In the genomic region with DNA sequence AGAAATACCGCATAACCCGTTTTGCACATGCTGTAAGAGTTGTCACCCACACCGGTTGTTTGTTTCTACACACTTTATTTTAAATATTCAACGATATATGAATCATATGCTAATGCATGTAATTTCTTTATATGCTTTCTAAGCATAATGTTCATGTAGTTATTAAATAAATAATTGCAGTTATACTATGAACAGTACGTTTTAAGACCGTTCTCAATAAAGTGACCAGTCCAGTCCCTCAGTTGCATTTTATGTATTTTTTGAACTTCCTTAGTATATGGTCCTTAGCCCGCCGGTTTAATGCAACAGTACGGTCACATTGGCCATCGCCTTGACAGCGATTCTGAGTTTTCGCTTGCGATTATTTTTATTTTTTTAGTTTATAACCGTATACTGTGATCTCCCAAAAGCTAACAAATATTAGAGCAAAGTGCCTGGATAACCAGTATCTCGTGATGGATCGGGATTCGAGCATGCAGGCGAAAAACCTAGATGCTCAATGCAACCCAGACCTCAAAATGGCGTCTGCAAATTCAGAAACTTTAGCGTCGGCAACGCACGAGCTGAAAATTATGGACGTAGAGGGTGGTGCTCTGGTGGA, we compare ENCODE assay signal across 1 fruit fly cellular context.
TF ChIP-seq lines count a peak whose summit lies in the region.

Gene Ravus (minus strand): TSS at position 1 of the 601 bp plus-strand sequence.

TF ChIP-seq in whole organism, embryonic, 481 proteins besides CTCF, POLR2A, EP300 and RAD21 (continued from another document and continues in another):
- TF ChIP-seq CG32532 (GFP tag; IDR thresholded peaks at IDR 0.05; lab: Robert Waterston, UW) (peak; percentile 53), chn (GFP tag; optimal IDR thresholded peaks at IDR 0.05; lab: Kevin White, UChicago) (no peak), CG18262 (tag; optimal IDR thresholded peaks at IDR 0.05; lab: Kevin White, UChicago) (no peak), pum (GFP tag; optimal IDR thresholded peaks at IDR 0.05; lab: Kevin White, UChicago) (peak; percentile 33), CG30403 (GFP tag; optimal IDR thresholded peaks at IDR 0.05; lab: Kevin White, UChicago) (peak; percentile 64), trem (tag; optimal IDR thresholded peaks at IDR 0.05; lab: Kevin White, UChicago) (peak; percentile 57), CG2712 (tag; optimal IDR thresholded peaks at IDR 0.05; lab: Kevin White, UChicago) (peak; percentile 67), CG12744 (GFP tag; optimal IDR thresholded peaks at IDR 0.05; lab: Kevin White, UChicago) (peak; percentile 58), Atf6 (GFP tag; IDR thresholded peaks at IDR 0.05; lab: Robert Waterston, UW) (no peak), dm (GFP tag; optimal IDR thresholded peaks at IDR 0.05; lab: Kevin White, UChicago) (peak; percentile 45), Bdp1 (GFP tag; optimal IDR thresholded peaks at IDR 0.05; lab: Kevin White, UChicago) (no peak), CG11456 (GFP tag; IDR thresholded peaks at IDR 0.05; lab: Robert Waterston, UW) (0 out of 3 replicates have a peak, but pooled peaks have one; percentile 55), pho (GFP tag; optimal IDR thresholded peaks at IDR 0.05; lab: Kevin White, UChicago) (peak; percentile 56), CG11398 (GFP tag; optimal IDR thresholded peaks at IDR 0.05; lab: Kevin White, UChicago) (no peak), Kr (GFP tag; optimal IDR thresholded peaks at IDR 0.05; lab: Kevin White, UChicago) (no peak), nom (GFP tag; optimal IDR thresholded peaks at IDR 0.05; lab: Kevin White, UChicago) (no peak), CG10431 (GFP tag; optimal IDR thresholded peaks at IDR 0.05; lab: Kevin White, UChicago) (no peak), run (tag; optimal IDR thresholded peaks at IDR 0.05; lab: Kevin White, UChicago) (no peak), twi (tag; optimal IDR thresholded peaks at IDR 0.05; lab: Kevin White, UChicago) (peak; percentile 53), TFAM (GFP tag; optimal IDR thresholded peaks at IDR 0.05; lab: Kevin White, UChicago) (no peak), knrl (GFP tag; IDR thresholded peaks at IDR 0.05; lab: Robert Waterston, UW; ENCODE audit: partially characterized antibody) (peak; percentile 45; the same call in 1 of the 3 replicates), CG2202 (tag; optimal IDR thresholded peaks at IDR 0.05; lab: Kevin White, UChicago) (no peak), CG4360 (GFP tag; IDR thresholded peaks at IDR 0.05; lab: Robert Waterston, UW) (no peak), hb (GFP tag; IDR thresholded peaks at IDR 0.05; lab: Robert Waterston, UW; ENCODE audit: partially characterized antibody) (no peak), CG34224 (GFP tag; IDR thresholded peaks at IDR 0.05; lab: Robert Waterston, UW; ENCODE audit: partially characterized antibody) (no peak), her (GFP tag; optimal IDR thresholded peaks at IDR 0.05; lab: Kevin White, UChicago) (no peak), Hmx (GFP tag; optimal IDR thresholded peaks at IDR 0.05; lab: Kevin White, UChicago) (peak; percentile 20), kay (GFP tag; optimal IDR thresholded peaks at IDR 0.05; lab: Kevin White, UChicago) (no peak), CG1647 (GFP tag; optimal IDR thresholded peaks at IDR 0.05; lab: Kevin White, UChicago) (peak; percentile 34), pan (optimal IDR thresholded peaks at IDR 0.05; lab: Kevin White, UChicago) (no peak), pan (GFP tag; optimal IDR thresholded peaks at IDR 0.05 in 1 of 2, IDR thresholded peaks at IDR 0.05 in 1 of 2) (no peak), lab (GFP tag; optimal IDR thresholded peaks at IDR 0.05; lab: Kevin White, UChicago) (no peak), CG13123 (GFP tag; optimal IDR thresholded peaks at IDR 0.05; lab: Kevin White, UChicago) (no peak), Oaz (GFP tag; IDR thresholded peaks at IDR 0.05; lab: Robert Waterston, UW) (no peak), crp (GFP tag; optimal IDR thresholded peaks at IDR 0.05; lab: Kevin White, UChicago) (peak in 1 of 2 experiments; percentile 35), CG6689 (GFP tag; IDR thresholded peaks at IDR 0.05; lab: Robert Waterston, UW) (no peak; the same call in 1 of the 2 replicates), eyg (GFP tag; optimal IDR thresholded peaks at IDR 0.05; lab: Kevin White, UChicago) (no peak), E2f1 (GFP tag; IDR thresholded peaks at IDR 0.05; lab: Robert Waterston, UW) (no peak), CG10147 (GFP tag; optimal IDR thresholded peaks at IDR 0.05; lab: Kevin White, UChicago) (no peak), GATAe (GFP tag; conservative IDR thresholded peaks at IDR 0.05; lab: Robert Waterston, UW) (no peak), Ada2b (GFP tag; IDR thresholded peaks at IDR 0.05; lab: Robert Waterston, UW) (0 out of 2 replicates have a peak, but pooled peaks have one; percentile 5), Aef1 (GFP tag; IDR thresholded peaks at IDR 0.05; lab: Robert Waterston, UW) (0 out of 3 replicates have a peak, but pooled peaks have one; percentile 29), Hand (GFP tag; optimal IDR thresholded peaks at IDR 0.05; lab: Kevin White, UChicago) (no peak), CG34376 (GFP tag; optimal IDR thresholded peaks at IDR 0.05; lab: Kevin White, UChicago) (no peak), NC2α (GFP tag; optimal IDR thresholded peaks at IDR 0.05; lab: Kevin White, UChicago) (no peak), CG13775 (GFP tag; optimal IDR thresholded peaks at IDR 0.05; lab: Kevin White, UChicago) (peak; percentile 54), pfk (GFP tag; optimal IDR thresholded peaks at IDR 0.05; lab: Kevin White, UChicago) (no peak), HLH54F (GFP tag; optimal IDR thresholded peaks at IDR 0.05; lab: Kevin White, UChicago) (peak; percentile 50), unpg (GFP tag; optimal IDR thresholded peaks at IDR 0.05; lab: Kevin White, UChicago) (peak; percentile 52), amos (GFP tag; IDR thresholded peaks at IDR 0.05; lab: Robert Waterston, UW; ENCODE audit: partially characterized antibody) (no peak), Xrp1 (GFP tag; IDR thresholded peaks at IDR 0.05; lab: Robert Waterston, UW) (0 out of 2 replicates have a peak, but pooled peaks have one; percentile 21), CG14860 (GFP tag; IDR thresholded peaks at IDR 0.05; lab: Robert Waterston, UW; ENCODE audit: partially characterized antibody) (no peak), CG11085 (GFP tag; IDR thresholded peaks at IDR 0.05; lab: Robert Waterston, UW) (no peak), CG12659 (GFP tag; optimal IDR thresholded peaks at IDR 0.05; lab: Kevin White, UChicago) (peak; percentile 72), Sry-β (GFP tag; optimal IDR thresholded peaks at IDR 0.05; lab: Kevin White, UChicago) (no peak), ap (GFP tag; IDR thresholded peaks at IDR 0.05; lab: Robert Waterston, UW) (no peak), Eip74EF (GFP tag; optimal IDR thresholded peaks at IDR 0.05; lab: Kevin White, UChicago) (no peak), CG15601 (tag; optimal IDR thresholded peaks at IDR 0.05; lab: Kevin White, UChicago) (no peak), nerfin-2 (GFP tag; IDR thresholded peaks at IDR 0.05; lab: Robert Waterston, UW; ENCODE audit: partially characterized antibody) (no peak), Nf-YC (tag; optimal IDR thresholded peaks at IDR 0.05; lab: Kevin White, UChicago) (peak; percentile 55), Usf (GFP tag; optimal IDR thresholded peaks at IDR 0.05; lab: Kevin White, UChicago) (peak; percentile 24), mirr (GFP tag; optimal IDR thresholded peaks at IDR 0.05; lab: Kevin White, UChicago) (no peak), gem (tag; optimal IDR thresholded peaks at IDR 0.05; lab: Kevin White, UChicago) (no peak), Asciz (GFP tag; optimal IDR thresholded peaks at IDR 0.05; lab: Kevin White, UChicago) (no peak), az2 (GFP tag; optimal IDR thresholded peaks at IDR 0.05; lab: Kevin White, UChicago) (peak; percentile 43), Bgb (GFP tag; IDR thresholded peaks at IDR 0.05; lab: Robert Waterston, UW; ENCODE audit: partially characterized antibody) (no peak), scrt (GFP tag; optimal IDR thresholded peaks at IDR 0.05; lab: Kevin White, UChicago) (peak; percentile 11), CG12155 (GFP tag; optimal IDR thresholded peaks at IDR 0.05; lab: Kevin White, UChicago) (peak; percentile 14), CG10321 (GFP tag; IDR thresholded peaks at IDR 0.05; lab: Robert Waterston, UW) (no peak), wek (GFP tag; optimal IDR thresholded peaks at IDR 0.05; lab: Kevin White, UChicago) (no peak), MBD-R2 (GFP tag; IDR thresholded peaks at IDR 0.05; lab: Robert Waterston, UW) (peak; percentile 60; the same call in 1 of the 2 replicates), CG17385 (GFP tag; optimal IDR thresholded peaks at IDR 0.05; lab: Kevin White, UChicago) (no peak), gce (GFP tag; IDR thresholded peaks at IDR 0.05; lab: Robert Waterston, UW) (no peak), da (GFP tag; optimal IDR thresholded peaks at IDR 0.05; lab: Kevin White, UChicago) (no peak), CG5953 (GFP tag; IDR thresholded peaks at IDR 0.05; lab: Robert Waterston, UW) (no peak), HmgZ (tag; optimal IDR thresholded peaks at IDR 0.05; lab: Kevin White, UChicago) (peak; percentile 68), CG17361 (GFP tag; IDR thresholded peaks at IDR 0.05; lab: Robert Waterston, UW) (no peak; the same call in 1 of the 3 replicates), CG9609 (GFP tag; optimal IDR thresholded peaks at IDR 0.05; lab: Kevin White, UChicago) (peak; percentile 16), kah (GFP tag; optimal IDR thresholded peaks at IDR 0.05; lab: Kevin White, UChicago) (no peak), CG17612 (GFP tag; IDR thresholded peaks at IDR 0.05; lab: Robert Waterston, UW) (no peak), BEAF-32 (GFP tag; optimal IDR thresholded peaks at IDR 0.05; lab: Kevin White, UChicago) (peak; percentile 53), CG5245 (GFP tag; optimal IDR thresholded peaks at IDR 0.05; lab: Kevin White, UChicago) (no peak), lmd (GFP tag; IDR thresholded peaks at IDR 0.05; lab: Robert Waterston, UW) (peak; percentile 59; the same call in 1 of the 2 replicates), CG8944 (GFP tag; optimal IDR thresholded peaks at IDR 0.05; lab: Kevin White, UChicago) (no peak), HLHmδ (GFP tag; optimal IDR thresholded peaks at IDR 0.05; lab: Kevin White, UChicago) (no peak), ken (GFP tag; IDR thresholded peaks at IDR 0.05; lab: Robert Waterston, UW) (no peak), CG9797 (GFP tag; optimal IDR thresholded peaks at IDR 0.05; lab: Kevin White, UChicago) (peak; percentile 92), CG18619 (GFP tag; optimal IDR thresholded peaks at IDR 0.05; lab: Kevin White, UChicago) (peak; percentile 5), gsb-n (tag; optimal IDR thresholded peaks at IDR 0.05; lab: Kevin White, UChicago) (no peak), caup (GFP tag; optimal IDR thresholded peaks at IDR 0.05; lab: Kevin White, UChicago; ENCODE audit: severe bottlenecking) (no peak), CG12219 (GFP tag; optimal IDR thresholded peaks at IDR 0.05; lab: Kevin White, UChicago) (no peak), zen (tag; optimal IDR thresholded peaks at IDR 0.05; lab: Kevin White, UChicago) (peak; percentile 48), B-H1 (GFP tag; IDR thresholded peaks at IDR 0.05; lab: Robert Waterston, UW) (no peak), CG6654 (GFP tag; optimal IDR thresholded peaks at IDR 0.05; lab: Kevin White, UChicago) (no peak), dimm (GFP tag; IDR thresholded peaks at IDR 0.05; lab: Robert Waterston, UW) (no peak), H2.0 (GFP tag; IDR thresholded peaks at IDR 0.05; lab: Robert Waterston, UW) (no peak), Scr (GFP tag; IDR thresholded peaks at IDR 0.05; lab: Robert Waterston, UW; ENCODE audit: partially characterized antibody) (no peak), Adf1 (GFP tag; IDR thresholded peaks at IDR 0.05; lab: Robert Waterston, UW) (no peak), CG4404 (GFP tag; IDR thresholded peaks at IDR 0.05; lab: Robert Waterston, UW) (peak; percentile 52), stwl (tag; optimal IDR thresholded peaks at IDR 0.05; lab: Kevin White, UChicago) (peak; percentile 82), Doc2 (GFP tag; IDR thresholded peaks at IDR 0.05; lab: Robert Waterston, UW) (no peak), CG15479 (GFP tag; optimal IDR thresholded peaks at IDR 0.05; lab: Kevin White, UChicago) (no peak), gcm2 (GFP tag; optimal IDR thresholded peaks at IDR 0.05; lab: Kevin White, UChicago) (no peak), Sry-δ (GFP tag; optimal IDR thresholded peaks at IDR 0.05; lab: Kevin White, UChicago) (peak; percentile 37), sc (optimal IDR thresholded peaks at IDR 0.05; lab: Kevin White, UChicago) (no peak), sc (GFP tag; optimal IDR thresholded peaks at IDR 0.05; lab: Kevin White, UChicago) (peak; percentile 18), ewg (GFP tag; optimal IDR thresholded peaks at IDR 0.05; lab: Kevin White, UChicago) (peak; percentile 31), corto (GFP tag; optimal IDR thresholded peaks at IDR 0.05; lab: Kevin White, UChicago) (no peak), tio (GFP tag; optimal IDR thresholded peaks at IDR 0.05; lab: Kevin White, UChicago) (no peak), rib (GFP tag; IDR thresholded peaks at IDR 0.05; lab: Robert Waterston, UW) (no peak), Mes4 (GFP tag; optimal IDR thresholded peaks at IDR 0.05; lab: Kevin White, UChicago) (peak; percentile 9), CG17568 (GFP tag; optimal IDR thresholded peaks at IDR 0.05; lab: Kevin White, UChicago) (no peak), Spps (tag; optimal IDR thresholded peaks at IDR 0.05; lab: Kevin White, UChicago) (no peak), CG15011 (GFP tag; optimal IDR thresholded peaks at IDR 0.05; lab: Kevin White, UChicago) (no peak), CG4854 (GFP tag; optimal IDR thresholded peaks at IDR 0.05; lab: Kevin White, UChicago) (peak; percentile 28), crol (GFP tag; IDR thresholded peaks at IDR 0.05; lab: Robert Waterston, UW) (no peak), CG4707 (GFP tag; optimal IDR thresholded peaks at IDR 0.05; lab: Kevin White, UChicago) (no peak), CG7745 (tag; optimal IDR thresholded peaks at IDR 0.05; lab: Kevin White, UChicago) (no peak), oc (tag; optimal IDR thresholded peaks at IDR 0.05; lab: Kevin White, UChicago) (no peak), yki (optimal IDR thresholded peaks at IDR 0.05; lab: Kevin White, UChicago) (no peak), CG13287 (GFP tag; IDR thresholded peaks at IDR 0.05; lab: Robert Waterston, UW; ENCODE audit: partially characterized antibody) (no peak), trh (GFP tag; optimal IDR thresholded peaks at IDR 0.05; lab: Kevin White, UChicago) (no peak), CG10209 (GFP tag; optimal IDR thresholded peaks at IDR 0.05; lab: Kevin White, UChicago) (peak; percentile 55), row (GFP tag; IDR thresholded peaks at IDR 0.05; lab: Robert Waterston, UW) (peak; percentile 89), Awh (GFP tag; IDR thresholded peaks at IDR 0.05; lab: Robert Waterston, UW) (no peak), zfh1 (GFP tag; IDR thresholded peaks at IDR 0.05; lab: Robert Waterston, UW) (no peak)
